Worm (Caenorhabditis elegans) whole organism, L2 larva: ENCODE results near the gene nnt-1.

Source experiments
- F13H6.1 ChIP-seq: sonication (generic microtip); optimal IDR thresholded peaks from 2 replicates; lab custom pipeline; 2016; ENCODE audit warnings: missing genetic modification characterization, missing compliant biosample characterization
- R02D3.7 ChIP-seq: fragments of 150-350 bp; optimal IDR thresholded peaks from 2 replicates; lab custom pipeline; 2014; ENCODE audit warnings: missing biosample characterization, missing genetic modification characterization
- Y55F3AM.14 ChIP-seq: fragments of 200-800 bp; sonication (Bioruptor generic); optimal IDR thresholded peaks from 2 replicates; lab custom pipeline; 2018; ENCODE audit warnings: mild to moderate bottlenecking, missing genetic modification characterization, missing compliant biosample characterization
- ZK546.5 ChIP-seq: sonication (generic microtip); optimal IDR thresholded peaks from 2 replicates; lab custom pipeline; 2017; ENCODE audit warnings: missing biosample characterization, missing genetic modification characterization
- alr-1 ChIP-seq: fragments of 150-350 bp; optimal IDR thresholded peaks from 2 replicates; lab custom pipeline; 2014; ENCODE audit warnings: missing biosample characterization, missing genetic modification characterization
- ama-1 ChIP-seq: fragments of 150-350 bp; optimal IDR thresholded peaks from 2 replicates; lab custom pipeline; 2018; ENCODE audit warnings: inconsistent platforms
- blmp-1 ChIP-seq: sonication (generic microtip); optimal IDR thresholded peaks from 2 replicates; lab custom pipeline; 2017; ENCODE audit warnings: missing genetic modification characterization, mild to moderate bottlenecking, missing compliant biosample characterization, antibody characterized with exemption, moderate library complexity; ENCODE audit not compliant: insufficient read depth
- ceh-16 ChIP-seq: fragments of 150-350 bp; optimal IDR thresholded peaks from 2 replicates; lab custom pipeline; 2014; ENCODE audit warnings: missing biosample characterization, missing genetic modification characterization
- ceh-82 ChIP-seq: fragments of 150-350 bp; optimal IDR thresholded peaks from 2 replicates; lab custom pipeline; 2014; ENCODE audit warnings: missing biosample characterization, missing genetic modification characterization
- crh-2 ChIP-seq: sonication (generic microtip); optimal IDR thresholded peaks from 2 replicates; lab custom pipeline; 2017; ENCODE audit warnings: missing biosample characterization, missing genetic modification characterization
- egl-27 ChIP-seq: sonication (generic microtip); optimal IDR thresholded peaks from 3 replicates; lab custom pipeline; 2017; ENCODE audit warnings: missing biosample characterization, missing genetic modification reagents, missing genetic modification characterization
- elt-1 ChIP-seq: fragments of 150-350 bp; optimal IDR thresholded peaks from 2 replicates; lab custom pipeline; 2014; ENCODE audit warnings: missing biosample characterization, missing genetic modification characterization
- elt-3 ChIP-seq: sonication (generic microtip); optimal IDR thresholded peaks from 2 replicates; lab custom pipeline; 2017; ENCODE audit warnings: missing biosample characterization, missing genetic modification characterization
- fos-1 ChIP-seq: fragments of 150-350 bp; optimal IDR thresholded peaks from 2 replicates; lab custom pipeline; 2014; ENCODE audit warnings: missing biosample characterization, missing genetic modification characterization
- gmeb-1 ChIP-seq: fragments of 150-350 bp; optimal IDR thresholded peaks from 2 replicates; lab custom pipeline; 2014; ENCODE audit warnings: missing biosample characterization, missing genetic modification characterization
- lin-11 ChIP-seq: fragments of 150-350 bp; sonication (generic microtip); optimal IDR thresholded peaks from 2 replicates; lab custom pipeline; 2014; ENCODE audit warnings: missing biosample characterization, missing genetic modification characterization, inconsistent platforms, mixed read lengths
- lin-39 ChIP-seq: fragments of 150-350 bp; optimal IDR thresholded peaks from 2 replicates; lab custom pipeline; 2014; ENCODE audit warnings: missing biosample characterization, missing genetic modification reagents, missing genetic modification characterization
- lsy-2 ChIP-seq, 2 experiments: fragments of 150-350 bp in 1 of 2; sonication (generic microtip) in 1 of 2; optimal IDR thresholded peaks; 2 replicates each; lab custom pipeline; 2014 to 2017; ENCODE audit warnings: missing biosample characterization in 2 of 2, missing genetic modification characterization in 2 of 2
- mab-5 ChIP-seq: fragments of 150-350 bp; optimal IDR thresholded peaks from 2 replicates; lab custom pipeline; 2014; ENCODE audit warnings: missing biosample characterization, missing genetic modification characterization
- mbf-1 ChIP-seq: sonication (generic microtip); optimal IDR thresholded peaks from 2 replicates; lab custom pipeline; 2017; ENCODE audit warnings: missing biosample characterization, missing genetic modification characterization
- mdl-1 ChIP-seq, 2 experiments: fragments of 150-350 bp in 1 of 2; sonication (generic microtip) in 1 of 2; optimal IDR thresholded peaks; 2 replicates each; lab custom pipeline; 2017; ENCODE audit warnings: missing biosample characterization in 2 of 2, missing genetic modification characterization in 2 of 2
- nhr-10 ChIP-seq: sonication (generic microtip); optimal IDR thresholded peaks from 2 replicates; lab custom pipeline; 2017; ENCODE audit warnings: missing biosample characterization, missing genetic modification characterization
- nhr-12 ChIP-seq: fragments of 150-350 bp; optimal IDR thresholded peaks from 2 replicates; lab custom pipeline; 2014; ENCODE audit warnings: missing biosample characterization, missing genetic modification characterization
- nhr-129 ChIP-seq: fragments of 150-350 bp; optimal IDR thresholded peaks from 2 replicates; lab custom pipeline; 2014; ENCODE audit warnings: missing biosample characterization, missing genetic modification characterization
- nhr-23 ChIP-seq: fragments of 150-350 bp; optimal IDR thresholded peaks from 2 replicates; lab custom pipeline; 2014; ENCODE audit warnings: missing biosample characterization, missing genetic modification reagents, missing genetic modification characterization
- nhr-25 ChIP-seq: fragments of 150-350 bp; sonication (generic microtip); optimal IDR thresholded peaks from 3 replicates; lab custom pipeline; 2014; ENCODE audit warnings: missing biosample characterization, missing genetic modification characterization
- nhr-6 ChIP-seq: fragments of 150-350 bp; optimal IDR thresholded peaks from 2 replicates; lab custom pipeline; 2014; ENCODE audit warnings: missing biosample characterization, missing genetic modification characterization
- peb-1 ChIP-seq: fragments of 150-350 bp; optimal IDR thresholded peaks from 2 replicates; lab custom pipeline; 2014; ENCODE audit warnings: missing biosample characterization, missing genetic modification characterization
- sem-4 ChIP-seq: fragments of 150-350 bp; optimal IDR thresholded peaks from 2 replicates; lab custom pipeline; 2014; ENCODE audit warnings: missing biosample characterization, missing genetic modification reagents, missing genetic modification characterization
- skn-1 ChIP-seq: sonication (generic microtip); optimal IDR thresholded peaks from 2 replicates; lab custom pipeline; 2017; ENCODE audit warnings: missing biosample characterization, missing genetic modification characterization
- sma-3 ChIP-seq: sonication (generic microtip); optimal IDR thresholded peaks from 2 replicates; lab custom pipeline; 2016; ENCODE audit warnings: missing genetic modification reagents, missing genetic modification characterization, missing compliant biosample characterization
- sma-9 ChIP-seq, 2 experiments: fragments of 150-350 bp in 1 of 2; sonication (generic microtip) in 1 of 2; optimal IDR thresholded peaks; 2 replicates each; lab custom pipeline; 2014 to 2016; ENCODE audit warnings: missing genetic modification characterization in 2 of 2, mild to moderate bottlenecking in 1 of 2, missing biosample characterization in 1 of 2, missing compliant biosample characterization in 1 of 2, missing genetic modification reagents in 1 of 2, moderate library complexity in 1 of 2
- snpc-4 ChIP-seq: fragments of 150-350 bp; optimal IDR thresholded peaks from 2 replicates; lab custom pipeline; 2014; ENCODE audit warnings: missing biosample characterization, missing genetic modification characterization
- unc-39 ChIP-seq: fragments of 150-350 bp; optimal IDR thresholded peaks from 2 replicates; lab custom pipeline; 2014; ENCODE audit warnings: missing biosample characterization, missing genetic modification characterization
- unc-55 ChIP-seq: fragments of 150-350 bp; sonication (generic microtip); optimal IDR thresholded peaks from 3 replicates; lab custom pipeline; 2014; ENCODE audit warnings: missing biosample characterization, missing genetic modification reagents, missing genetic modification characterization
- unc-62 ChIP-seq: fragments of 150-350 bp; optimal IDR thresholded peaks from 2 replicates; lab custom pipeline; 2014; ENCODE audit warnings: missing biosample characterization, missing genetic modification reagents, missing genetic modification characterization
- ztf-1 ChIP-seq: fragments of 200-800 bp; sonication (Bioruptor generic); conservative IDR thresholded peaks from 2 replicates; pipeline ENCODE4 v1.3.6; 2022; ENCODE audit warnings: missing genetic modification characterization, missing compliant biosample characterization
- ztf-11 ChIP-seq: sonication (generic microtip); optimal IDR thresholded peaks from 2 replicates; lab custom pipeline; 2017; ENCODE audit warnings: missing biosample characterization, missing genetic modification characterization
- ztf-4 ChIP-seq: fragments of 150-350 bp; optimal IDR thresholded peaks from 2 replicates; lab custom pipeline; 2014; ENCODE audit warnings: missing biosample characterization, missing genetic modification characterization

nnt-1 gene

ce11 chrX:6160427-6160826 lies 38.3 kb downstream of the nnt-1 start, which contains the start of gene odd-2:
TSS of gene odd-2 (minus strand) at chrX:6160527.
- no peak for TF ChIP-seq snpc-4 (tag; lab: Kevin White, UChicago)
- TF ChIP-seq gmeb-1 = no peak
- TF ChIP-seq ama-1 (lab: Kevin White, UChicago) = no peak
- no peak for TF ChIP-seq lin-39 (tag; lab: Kevin White, UChicago)
- TF ChIP-seq elt-1 (tag; lab: Kevin White, UChicago) = no peak
- TF ChIP-seq mdl-1 (tag; optimal IDR thresholded peaks at IDR 0.05; lab: Kevin White, UChicago) = no peak
- no peak for TF ChIP-seq ztf-4 (tag; lab: Kevin White, UChicago)
- no peak for TF ChIP-seq peb-1 (tag; lab: Kevin White, UChicago)

- TF ChIP-seq ZK546.5 (tag; lab: Kevin White, UChicago) (no peak), ztf-4 (tag; lab: Kevin White, UChicago) (no peak), ceh-16 (tag; lab: Kevin White, UChicago) (no peak), lin-39 (tag; lab: Kevin White, UChicago) (no peak), unc-62 (GFP tag; lab: Kevin White, UChicago) (no peak), Y55F3AM.14 (no peak), gmeb-1 (no peak), skn-1 (tag; lab: Kevin White, UChicago) (no peak), nhr-129 (tag; lab: Kevin White, UChicago) (no peak), nhr-6 (tag; lab: Kevin White, UChicago) (no peak), nhr-23 (tag; lab: Kevin White, UChicago) (no peak), mdl-1 (tag; optimal IDR thresholded peaks at IDR 0.05; lab: Kevin White, UChicago) (no peak), lin-11 (tag; lab: Kevin White, UChicago) (no peak)
Measured at ce11 chrX:6162037-6162436, 39.9 kb downstream of the nnt-1 start.

DNA sequence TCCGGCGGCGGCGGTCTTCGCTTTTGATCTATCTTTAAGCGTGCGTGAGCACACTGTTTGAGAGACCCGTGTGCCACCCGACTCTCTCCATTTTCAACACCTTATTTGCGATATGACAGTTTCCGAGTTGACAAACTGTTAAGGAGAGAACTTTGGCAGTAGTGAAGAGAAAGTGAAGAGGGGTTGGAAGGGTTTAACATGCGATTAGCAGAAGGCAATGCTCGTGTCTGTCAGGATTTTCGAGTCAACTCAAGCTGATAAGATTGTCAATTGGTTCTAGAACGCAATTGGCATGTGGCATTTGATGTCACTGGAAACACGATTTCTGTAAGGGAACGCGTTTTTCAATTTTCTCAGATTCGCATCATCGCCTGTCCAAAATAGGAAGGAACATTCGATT lies 45.3 kb downstream of the nnt-1 start:
- TF ChIP-seq mdl-1 (tag; optimal IDR thresholded peaks at IDR 0.05; lab: Kevin White, UChicago) (no peak), ceh-16 (tag; lab: Kevin White, UChicago) (no peak), lin-11 (tag; lab: Kevin White, UChicago) (no peak), lin-39 (tag; lab: Kevin White, UChicago) (no peak), nhr-25 (no peak), nhr-129 (tag; lab: Kevin White, UChicago) (no peak), alr-1 (tag; lab: Kevin White, UChicago) (no peak), sma-3 (no peak), blmp-1 (tag; lab: Kevin White, UChicago) (no peak), sma-9 (GFP tag; optimal IDR thresholded peaks at IDR 0.05; lab: Kevin White, UChicago) (no peak), sma-9 (tag; optimal IDR thresholded peaks at IDR 0.05; lab: Kevin White, UChicago) (no peak), elt-3 (tag; lab: Kevin White, UChicago) (no peak), mbf-1 (tag; lab: Kevin White, UChicago) (no peak), ztf-1 (GFP tag; lab: Robert Waterston, UW) (no peak), snpc-4 (tag; lab: Kevin White, UChicago) (no peak), ztf-11 (tag; lab: Kevin White, UChicago) (no peak), ceh-82 (tag; lab: Kevin White, UChicago) (no peak), ama-1 (lab: Kevin White, UChicago) (no peak), gmeb-1 (no peak), R02D3.7 (no peak), egl-27 (no peak)

DNA sequence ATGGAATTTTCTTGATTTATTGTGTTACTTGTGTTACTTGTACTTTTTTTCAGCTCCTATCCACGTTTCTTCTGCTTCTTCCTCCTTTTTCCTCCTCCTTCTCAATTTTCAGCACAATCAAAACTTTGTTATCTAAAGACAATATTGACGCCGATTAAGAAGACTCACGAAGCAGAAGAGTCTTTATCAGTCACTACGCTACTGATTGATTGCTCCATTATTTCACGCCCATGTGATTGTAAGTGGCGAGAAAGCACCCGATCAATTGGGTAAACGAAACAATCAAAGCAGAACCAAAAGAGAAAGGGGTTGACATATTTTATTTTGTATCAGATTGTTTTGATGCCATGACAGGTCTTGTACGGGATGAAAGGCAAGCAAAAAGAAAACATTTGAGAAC lies 47.1 kb downstream of the nnt-1 start, which contains the start of gene T25B2.2:
Gene T25B2.2, plus strand, starts transcription at position 392 of the 400 bp plus-strand sequence.
- TF ChIP-seq sma-9 (GFP tag; optimal IDR thresholded peaks at IDR 0.05; lab: Kevin White, UChicago) = no peak
- TF ChIP-seq sma-9 (tag; optimal IDR thresholded peaks at IDR 0.05; lab: Kevin White, UChicago) = no peak
- no peak for TF ChIP-seq lin-39 (tag; lab: Kevin White, UChicago)
- TF ChIP-seq skn-1 (tag; lab: Kevin White, UChicago) = no peak
- TF ChIP-seq fos-1 (tag; lab: Kevin White, UChicago) = peak; percentile 65

DNA sequence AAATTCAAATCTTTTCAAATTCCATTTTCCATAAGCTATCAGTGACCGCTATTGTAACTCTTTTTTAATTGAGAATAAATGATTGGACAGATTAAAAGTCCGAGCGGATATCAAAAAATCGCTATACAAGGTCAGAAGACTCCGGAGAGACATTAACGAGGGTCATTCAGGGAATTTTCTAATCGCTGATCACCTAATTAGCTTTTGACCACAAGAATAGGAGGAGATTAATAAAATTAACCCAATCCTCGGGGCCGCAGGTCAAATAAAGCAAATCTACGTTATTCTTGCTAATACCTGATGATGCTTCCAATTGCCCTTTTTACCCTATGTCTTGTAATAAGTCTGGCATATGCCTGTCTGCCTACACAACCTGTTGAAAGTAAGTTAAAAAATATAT lies 51.5 kb downstream of the nnt-1 start, which contains the start of gene T25B2.1:
Gene T25B2.1, plus strand, starts transcription at position 301 of the 400 bp plus-strand sequence.
- TF ChIP-seq Y55F3AM.14 (no peak), mab-5 (no peak), ztf-4 (tag; lab: Kevin White, UChicago) (no peak), unc-39 (no peak), sma-3 (no peak), F13H6.1 (no peak), lsy-2 (tag; optimal IDR thresholded peaks at IDR 0.05; lab: Kevin White, UChicago) (no peak), unc-55 (GFP tag; lab: Kevin White, UChicago) (no peak), sem-4 (tag; lab: Kevin White, UChicago) (no peak), blmp-1 (tag; lab: Kevin White, UChicago) (no peak), unc-62 (GFP tag; lab: Kevin White, UChicago) (no peak), lin-39 (tag; lab: Kevin White, UChicago) (no peak), crh-2 (tag; lab: Kevin White, UChicago) (no peak), nhr-12 (tag; lab: Kevin White, UChicago) (no peak), ceh-82 (tag; lab: Kevin White, UChicago) (no peak), snpc-4 (tag; lab: Kevin White, UChicago) (no peak), fos-1 (tag; lab: Kevin White, UChicago) (no peak), nhr-23 (tag; lab: Kevin White, UChicago) (no peak), nhr-129 (tag; lab: Kevin White, UChicago) (no peak), nhr-10 (tag; lab: Kevin White, UChicago) (no peak)
